Fruit fly (Drosophila melanogaster) whole organism, prepupa: Measurements from ENCODE around the gene CG12025.

Source experiments
- CG10631 ChIP-seq: fragments of 200-800 bp; sonication (Bioruptor generic); optimal IDR thresholded peaks from 2 replicates; lab custom pipeline; 2016; ENCODE audit warnings: missing biosample characterization, missing genetic modification characterization
- CG10669 ChIP-seq: fragments of 200-800 bp; sonication (Bioruptor generic); optimal IDR thresholded peaks from 3 replicates; lab custom pipeline; 2018; ENCODE audit warnings: missing biosample characterization, mild to moderate bottlenecking, missing genetic modification characterization, moderate library complexity
- CG11294 ChIP-seq: fragments of 200-800 bp; sonication (Bioruptor generic); IDR thresholded peaks from 2 replicates; pipeline ENCODE4 v1.3.6; 2022; ENCODE audit warnings: missing biosample characterization, missing genetic modification characterization
- CG11902 ChIP-seq: fragments of 200-800 bp; sonication (Bioruptor generic); optimal IDR thresholded peaks from 3 replicates; lab custom pipeline; 2016; ENCODE audit warnings: missing biosample characterization, missing genetic modification characterization
- CG15336 ChIP-seq: fragments of 200-800 bp; sonication (Bioruptor generic); IDR thresholded peaks from 2 replicates; pipeline ENCODE4 v1.3.6; 2022; ENCODE audit warnings: missing biosample characterization, missing genetic modification characterization
- CG1621 ChIP-seq: fragments of 200-800 bp; sonication (Bioruptor generic); optimal IDR thresholded peaks from 3 replicates; lab custom pipeline; 2018; ENCODE audit warnings: missing biosample characterization, mild to moderate bottlenecking, missing genetic modification characterization
- CG32006 ChIP-seq: fragments of 200-800 bp; sonication (Bioruptor generic); optimal IDR thresholded peaks from 3 replicates; lab custom pipeline; 2017; ENCODE audit warnings: missing biosample characterization, mild to moderate bottlenecking, missing genetic modification characterization
- CG4318 ChIP-seq: fragments of 200-800 bp; sonication (Bioruptor generic); optimal IDR thresholded peaks from 3 replicates; lab custom pipeline; 2017; ENCODE audit warnings: missing biosample characterization, mild to moderate bottlenecking, missing genetic modification characterization
- CG6163 ChIP-seq: fragments of 200-800 bp; sonication (Bioruptor generic); IDR thresholded peaks from 3 replicates; pipeline ENCODE4 v1.3.6; 2022; ENCODE audit warnings: missing biosample characterization, missing genetic modification characterization
- CG6276 ChIP-seq: fragments of 200-800 bp; sonication (Bioruptor generic); optimal IDR thresholded peaks from 2 replicates; lab custom pipeline; 2017; ENCODE audit warnings: missing biosample characterization, mild to moderate bottlenecking, missing genetic modification characterization
- CG6792 ChIP-seq: fragments of 200-800 bp; sonication (Bioruptor generic); optimal IDR thresholded peaks from 3 replicates; lab custom pipeline; 2016; ENCODE audit warnings: missing biosample characterization, missing genetic modification characterization
- CG6854 ChIP-seq: fragments of 200-800 bp; sonication (Bioruptor generic); optimal IDR thresholded peaks from 2 replicates; lab custom pipeline; 2017; ENCODE audit warnings: missing biosample characterization, mild to moderate bottlenecking, missing genetic modification characterization
- CG7368 ChIP-seq: fragments of 200-800 bp; sonication (Bioruptor generic); optimal IDR thresholded peaks from 3 replicates; lab custom pipeline; 2016; ENCODE audit warnings: missing biosample characterization, missing genetic modification characterization
- CG8119 ChIP-seq: fragments of 200-800 bp; sonication (Bioruptor generic); IDR thresholded peaks from 3 replicates; pipeline ENCODE4 v1.3.6; 2022; ENCODE audit warnings: missing biosample characterization, missing genetic modification characterization
- CG8319 ChIP-seq: fragments of 200-800 bp; sonication (Bioruptor generic); optimal IDR thresholded peaks from 3 replicates; lab custom pipeline; 2016; ENCODE audit warnings: missing biosample characterization, missing genetic modification characterization
- Eip78C ChIP-seq: fragments of 200-800 bp; sonication (Bioruptor generic); peaks from one replicate; lab custom pipeline; 2016; ENCODE audit warnings: missing biosample characterization, missing genetic modification characterization
- Eip93F ChIP-seq: fragments of 200-800 bp; sonication (Bioruptor generic); optimal IDR thresholded peaks from 2 replicates; lab custom pipeline; 2016; ENCODE audit warnings: missing biosample characterization, mild to moderate bottlenecking, missing genetic modification characterization
- Ets96B ChIP-seq: fragments of 200-800 bp; optimal IDR thresholded peaks from 2 replicates; lab custom pipeline; 2019; ENCODE audit warnings: missing biosample characterization, mild to moderate bottlenecking, missing genetic modification characterization, moderate library complexity
- Gug ChIP-seq: fragments of 200-800 bp; sonication (Bioruptor generic); IDR thresholded peaks from 2 replicates; pipeline ENCODE4 v1.3.6; 2022; ENCODE audit warnings: missing biosample characterization, missing genetic modification characterization
- Hr38 ChIP-seq: sonication (Bioruptor generic); optimal IDR thresholded peaks from 2 replicates; lab custom pipeline; 2016; ENCODE audit warnings: missing biosample characterization, missing genetic modification characterization
- Hr4 ChIP-seq: fragments of 200-800 bp; sonication (Bioruptor generic); optimal IDR thresholded peaks from 3 replicates; lab custom pipeline; 2016; ENCODE audit warnings: missing biosample characterization, missing genetic modification characterization
- Lpt ChIP-seq: fragments of 200-800 bp; sonication (Bioruptor generic); optimal IDR thresholded peaks from 3 replicates; lab custom pipeline; 2016; ENCODE audit warnings: missing biosample characterization, missing genetic modification characterization
- OdsH ChIP-seq: fragments of 200-800 bp; sonication (Bioruptor generic); optimal IDR thresholded peaks from 3 replicates; lab custom pipeline; 2016; ENCODE audit warnings: missing biosample characterization, missing genetic modification characterization
- Sox14 ChIP-seq: fragments of 200-800 bp; sonication (Bioruptor generic); optimal IDR thresholded peaks from 3 replicates; lab custom pipeline; 2016; ENCODE audit warnings: missing biosample characterization, missing genetic modification characterization
- Sox15 ChIP-seq: fragments of 200-800 bp; sonication (Bioruptor generic); optimal IDR thresholded peaks from 3 replicates; lab custom pipeline; 2016; ENCODE audit warnings: missing biosample characterization, missing genetic modification characterization
- achi ChIP-seq: fragments of 200-800 bp; sonication (Bioruptor generic); optimal IDR thresholded peaks from 3 replicates; lab custom pipeline; 2016; ENCODE audit warnings: missing biosample characterization, missing genetic modification characterization
- acj6 ChIP-seq: fragments of 200-800 bp; sonication (Bioruptor generic); optimal IDR thresholded peaks from 3 replicates; lab custom pipeline; 2016; ENCODE audit warnings: missing biosample characterization, missing genetic modification characterization
- dac ChIP-seq: fragments of 200-800 bp; sonication (Bioruptor generic); optimal IDR thresholded peaks from 2 replicates; lab custom pipeline; 2017; ENCODE audit warnings: missing biosample characterization, mild to moderate bottlenecking, missing genetic modification characterization
- dsx ChIP-seq: fragments of 200-800 bp; optimal IDR thresholded peaks from 3 replicates; lab custom pipeline; 2019; ENCODE audit warnings: missing biosample characterization, mild to moderate bottlenecking, missing genetic modification characterization, moderate library complexity; ENCODE audit not compliant: poor library complexity, severe bottlenecking
- eg ChIP-seq: fragments of 200-800 bp; sonication (Bioruptor generic); IDR thresholded peaks from 3 replicates; pipeline ENCODE4 v1.3.6; 2022; ENCODE audit warnings: missing biosample characterization, missing genetic modification characterization
- fkh ChIP-seq: fragments of 200-800 bp; sonication (Bioruptor generic); optimal IDR thresholded peaks from 3 replicates; lab custom pipeline; 2017; ENCODE audit warnings: missing biosample characterization, mild to moderate bottlenecking, missing genetic modification characterization, moderate library complexity
- lz ChIP-seq: fragments of 200-800 bp; sonication (Bioruptor generic); optimal IDR thresholded peaks from 3 replicates; lab custom pipeline; 2016; ENCODE audit warnings: missing biosample characterization, missing genetic modification characterization
- pdm3 ChIP-seq: fragments of 200-800 bp; sonication (Bioruptor generic); optimal IDR thresholded peaks from 3 replicates; lab custom pipeline; 2016; ENCODE audit warnings: missing biosample characterization, missing genetic modification characterization
- salr ChIP-seq, 2 experiments: fragments of 200-800 bp; sonication (Bioruptor generic); optimal IDR thresholded peaks; 3 replicates each; lab custom pipeline; 2016 to 2018; ENCODE audit warnings: missing biosample characterization in 2 of 2, missing genetic modification characterization in 2 of 2, mild to moderate bottlenecking in 1 of 2
- spab ChIP-seq: fragments of 200-800 bp; sonication (Bioruptor generic); optimal IDR thresholded peaks from 2 replicates; lab custom pipeline; 2017; ENCODE audit warnings: missing biosample characterization, mild to moderate bottlenecking, missing genetic modification characterization, missing genetic modification reagents
- ss ChIP-seq, 2 experiments: fragments of 200-800 bp; sonication (Bioruptor generic); optimal IDR thresholded peaks; 2 replicates in 1 of 2; 3 replicates in 1 of 2; lab custom pipeline; 2017 to 2018; ENCODE audit warnings: mild to moderate bottlenecking in 2 of 2, missing biosample characterization in 2 of 2, missing genetic modification characterization in 2 of 2, moderate library complexity in 1 of 2
- svp ChIP-seq: fragments of 200-800 bp; sonication (Bioruptor generic); peaks from one replicate; lab custom pipeline; 2016; ENCODE audit warnings: missing biosample characterization, missing genetic modification characterization
- topi ChIP-seq: fragments of 200-800 bp; sonication (Bioruptor generic); optimal IDR thresholded peaks from 3 replicates; lab custom pipeline; 2016; ENCODE audit warnings: missing biosample characterization, missing genetic modification characterization

Gene CG12025

dm6 chr3L:1829539-1829938 lies 35.7 kb upstream of the CG12025 start (continued):
- TF ChIP-seq CG11902 (no peak), Sox15 (peak; percentile 28), CG10669 (peak; percentile 4), CG1621 (tag; lab: Kevin White, UChicago) (peak; percentile 30), Hr4 (GFP tag; lab: Kevin White, UChicago) (peak; percentile 56), CG6792 (GFP tag; lab: Kevin White, UChicago) (peak; percentile 50), dsx (GFP tag; lab: Kevin White, UChicago) (peak; percentile 9)

- peak; percentile 84 for TF ChIP-seq svp (GFP tag; lab: Kevin White, UChicago)
- no peak for TF ChIP-seq CG6792 (GFP tag; lab: Kevin White, UChicago)
- no peak for TF ChIP-seq Ets96B
- TF ChIP-seq Eip78C (GFP tag; lab: Kevin White, UChicago) = peak; percentile 40
- TF ChIP-seq, all 60 proteins: peak for 2
These were observed 33.4 kb upstream of the CG12025 start, which contains the start of gene Cpr62Ba for dm6 chr3L:1831753-1832268. Gene Cpr62Ba (minus strand): TSS chr3L:1831783.

- TF ChIP-seq OdsH (GFP tag; lab: Kevin White, UChicago) (no peak), CG10631 (GFP tag; lab: Kevin White, UChicago) (no peak), Hr38 (GFP tag; lab: Kevin White, UChicago) (no peak), CG8119 (GFP tag; lab: Robert Waterston, UW) (no peak), spab (GFP tag; lab: Kevin White, UChicago) (no peak), achi (GFP tag; lab: Kevin White, UChicago) (no peak), Eip93F (GFP tag; lab: Kevin White, UChicago) (no peak), fkh (GFP tag; lab: Kevin White, UChicago) (no peak), topi (GFP tag; lab: Kevin White, UChicago) (no peak), eg (GFP tag; lab: Robert Waterston, UW) (no peak), Sox14 (GFP tag; lab: Kevin White, UChicago) (no peak), Gug (GFP tag; lab: Robert Waterston, UW) (no peak), CG10669 (no peak), CG11294 (GFP tag; lab: Robert Waterston, UW) (no peak), CG11902 (no peak), acj6 (GFP tag; lab: Kevin White, UChicago) (no peak)
These were observed 30.2 kb upstream of the CG12025 start, which contains the start of gene Cpr62Bb for dm6 chr3L:1835064-1835463. Gene Cpr62Bb (minus strand): TSS chr3L:1835164.

dm6 chr3L:1841984-1842383 lies 23.2 kb upstream of the CG12025 start, which contains the start of gene Cpr62Bc:
Gene Cpr62Bc (minus strand): TSS chr3L:1842084.
- TF ChIP-seq salr (GFP tag; optimal IDR thresholded peaks at IDR 0.05; lab: Kevin White, UChicago) (no peak), ss (GFP tag; optimal IDR thresholded peaks at IDR 0.05; lab: Kevin White, UChicago) (no peak), Eip78C (GFP tag; lab: Kevin White, UChicago) (no peak)
- TF ChIP-seq, all 60 proteins: peak for 0

dm6 chr3L:1844600-1844999 lies 20.6 kb upstream of the CG12025 start:
- TF ChIP-seq CG1621 (tag; lab: Kevin White, UChicago) = no peak
- peak; percentile 78 for TF ChIP-seq CG8119 (GFP tag; lab: Robert Waterston, UW)
- no peak for TF ChIP-seq lz (GFP tag; lab: Kevin White, UChicago)
- no peak for TF ChIP-seq CG6854
- TF ChIP-seq CG15336 = peak; percentile 76
- TF ChIP-seq OdsH (GFP tag; lab: Kevin White, UChicago) = peak; percentile 21
- peak; percentile 1 for TF ChIP-seq Hr38 (GFP tag; lab: Kevin White, UChicago)
- TF ChIP-seq pdm3 (GFP tag; lab: Kevin White, UChicago) = peak; percentile 37
- no peak for TF ChIP-seq dsx (GFP tag; lab: Kevin White, UChicago)
- TF ChIP-seq topi (GFP tag; lab: Kevin White, UChicago) = no peak
- peak; percentile 72 for TF ChIP-seq CG32006 (GFP tag; lab: Kevin White, UChicago)
- peak; percentile 69 for TF ChIP-seq Gug (GFP tag; lab: Robert Waterston, UW)
- no peak for TF ChIP-seq CG7368
- no peak for TF ChIP-seq Ets96B
- peak; percentile 90 for TF ChIP-seq eg (GFP tag; lab: Robert Waterston, UW)
- TF ChIP-seq CG6163 (GFP tag; lab: Robert Waterston, UW) = peak; percentile 74; the same call in 2 of the 3 replicates
- TF ChIP-seq CG8319 = no peak
- TF ChIP-seq CG4318 (GFP tag; lab: Kevin White, UChicago) = peak; percentile 15
- TF ChIP-seq achi (GFP tag; lab: Kevin White, UChicago) = peak; percentile 25
- TF ChIP-seq Hr4 (GFP tag; lab: Kevin White, UChicago) = peak; percentile 72
- peak; percentile 63; the same call in 1 of the 2 replicates for TF ChIP-seq CG11294 (GFP tag; lab: Robert Waterston, UW)
- peak in 1 of 2 experiments; percentile 14 for TF ChIP-seq salr (GFP tag; optimal IDR thresholded peaks at IDR 0.05; lab: Kevin White, UChicago)
- peak; percentile 44 for TF ChIP-seq dac (GFP tag; lab: Kevin White, UChicago)
- peak; percentile 47 for TF ChIP-seq Lpt (GFP tag; lab: Kevin White, UChicago)
- peak; percentile 66 for TF ChIP-seq CG6276
